Fruit fly (Drosophila melanogaster): ENCODE measurements around the gene Lcp65Ab2.

Lcp65Ab2 gene

DNA sequence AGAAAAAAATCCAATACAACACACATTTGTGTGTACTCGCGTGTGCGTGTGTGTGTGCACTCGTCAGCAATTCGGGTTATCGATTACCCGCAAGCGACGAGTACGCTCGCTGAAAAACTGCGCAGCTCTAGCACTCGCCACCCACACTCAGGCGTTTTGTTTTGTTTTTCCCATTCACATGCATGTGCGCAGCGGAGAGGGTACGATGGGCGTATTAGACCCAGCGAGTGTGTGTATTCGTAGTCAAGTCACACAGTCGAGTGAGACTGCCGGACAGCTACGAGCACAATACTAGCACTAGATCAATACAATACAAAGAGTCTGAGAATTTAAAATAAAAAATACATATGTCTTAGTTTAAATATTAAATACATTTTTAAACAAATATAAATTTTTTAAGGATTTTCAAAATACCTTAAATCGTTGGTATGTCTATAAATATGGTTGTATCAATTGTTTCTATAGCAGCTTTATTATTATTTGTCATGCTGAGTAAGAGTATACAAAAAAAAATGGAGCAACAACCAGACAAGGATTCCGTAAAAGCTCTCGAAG, 38.5 kb downstream of the Lcp65Ab2 start, which contains the start of the genes D19B and CG43293 (continued):
- TF ChIP-seq CG31441 (GFP tag; IDR thresholded peaks at IDR 0.05) (peak; percentile 79), btn (GFP tag; optimal IDR thresholded peaks at IDR 0.05) (peak; percentile 67), Dp (GFP tag; optimal IDR thresholded peaks at IDR 0.05) (peak; percentile 25), CG34224 (GFP tag; IDR thresholded peaks at IDR 0.05; ENCODE audit: partially characterized antibody) (peak; percentile 53; the same call in 2 of the 3 replicates), CG2116 (GFP tag; optimal IDR thresholded peaks at IDR 0.05) (peak; percentile 64), CG17385 (GFP tag; optimal IDR thresholded peaks at IDR 0.05) (peak; percentile 81), CG13296 (GFP tag; optimal IDR thresholded peaks at IDR 0.05) (peak; percentile 88), CG1233 (GFP tag; optimal IDR thresholded peaks at IDR 0.05) (peak; percentile 90), CG8765 (GFP tag; IDR thresholded peaks at IDR 0.05) (peak; percentile 63; the same call in 1 of the 2 replicates), CG17912 (GFP tag; optimal IDR thresholded peaks at IDR 0.05) (peak; percentile 47), CG18764 (GFP tag; optimal IDR thresholded peaks at IDR 0.05) (peak; percentile 85), lilli (GFP tag; optimal IDR thresholded peaks at IDR 0.05) (peak; percentile 95), Trl (optimal IDR thresholded peaks at IDR 0.05) (no peak), Trl (GFP tag; optimal IDR thresholded peaks at IDR 0.05) (peak; percentile 87), CG14667 (GFP tag; IDR thresholded peaks at IDR 0.05) (peak; percentile 77), croc (GFP tag; conservative IDR thresholded peaks at IDR 0.05) (peak; percentile 61; the same call in 2 of the 3 replicates), lab (GFP tag; optimal IDR thresholded peaks at IDR 0.05) (peak; percentile 93), CG2129 (GFP tag; IDR thresholded peaks at IDR 0.05; ENCODE audit: partially characterized antibody) (0 out of 2 replicates have a peak, but pooled peaks have one; percentile 15), luna (GFP tag; optimal IDR thresholded peaks at IDR 0.05) (peak; percentile 11), pho (GFP tag; optimal IDR thresholded peaks at IDR 0.05) (peak; percentile 85), Lim3 (GFP tag; IDR thresholded peaks at IDR 0.05) (peak; percentile 69), CG42726 (GFP tag; IDR thresholded peaks at IDR 0.05; ENCODE audit: partially characterized antibody) (no peak), vfl (GFP tag; optimal IDR thresholded peaks at IDR 0.05) (peak; percentile 87), zen (tag; optimal IDR thresholded peaks at IDR 0.05) (peak; percentile 77), pb (GFP tag; optimal IDR thresholded peaks at IDR 0.05) (peak; percentile 80), CG15011 (GFP tag; optimal IDR thresholded peaks at IDR 0.05) (no peak), pzg (GFP tag; optimal IDR thresholded peaks at IDR 0.05) (peak; percentile 81), CG18619 (GFP tag; optimal IDR thresholded peaks at IDR 0.05) (peak; percentile 87), CG6654 (GFP tag; optimal IDR thresholded peaks at IDR 0.05) (peak; percentile 37), Fer1 (GFP tag; optimal IDR thresholded peaks at IDR 0.05) (peak; percentile 87), Drgx (GFP tag; IDR thresholded peaks at IDR 0.05) (peak; percentile 92), org-1 (GFP tag; optimal IDR thresholded peaks at IDR 0.05) (peak; percentile 63), HmgZ (tag; optimal IDR thresholded peaks at IDR 0.05) (peak; percentile 92), dmrt11E (tag; optimal IDR thresholded peaks at IDR 0.05) (peak; percentile 78), CG33557 (GFP tag; optimal IDR thresholded peaks at IDR 0.05) (peak; percentile 38), trh (GFP tag; optimal IDR thresholded peaks at IDR 0.05) (peak; percentile 83), Atf6 (GFP tag; IDR thresholded peaks at IDR 0.05) (peak; percentile 91), sna (GFP tag; IDR thresholded peaks at IDR 0.05; ENCODE audit: partially characterized antibody) (peak; percentile 54; the same call in 1 of the 2 replicates), CoRest (tag; optimal IDR thresholded peaks at IDR 0.05) (peak; percentile 83), br (optimal IDR thresholded peaks at IDR 0.05) (no peak), CG18011 (GFP tag; optimal IDR thresholded peaks at IDR 0.05) (peak; percentile 82), CG12155 (GFP tag; optimal IDR thresholded peaks at IDR 0.05) (peak; percentile 100), CG11696 (GFP tag; IDR thresholded peaks at IDR 0.05) (peak; percentile 99), sens-2 (GFP tag; IDR thresholded peaks at IDR 0.05) (peak; percentile 64), repo (GFP tag; optimal IDR thresholded peaks at IDR 0.05) (peak; percentile 79), CTCF (GFP tag; optimal IDR thresholded peaks at IDR 0.05) (no peak), Nf-YA (GFP tag; IDR thresholded peaks at IDR 0.05) (peak; percentile 70), CG17802 (tag; optimal IDR thresholded peaks at IDR 0.05) (peak; percentile 60), CG1792 (GFP tag; optimal IDR thresholded peaks at IDR 0.05) (peak; percentile 79), CG14050 (GFP tag; IDR thresholded peaks at IDR 0.05) (peak; percentile 82), slbo (GFP tag; IDR thresholded peaks at IDR 0.05) (peak; percentile 97)

Measured in whole organism, embryonic.